Fruit fly (Drosophila melanogaster) whole organism, wandering third instar larva: ENCODE measurements around the gene CG4199.
A peak's percentile ranks its signal among the peaks of the same experiment; 100 is the strongest.

Experiments
- Abd-B ChIP-seq: fragments of >200 bp; optimal IDR thresholded peaks from 2 replicates; lab custom pipeline; 2017; ENCODE audit warnings: missing biosample characterization, missing genetic modification characterization
- CG9705 ChIP-seq: fragments of 200-800 bp; sonication (Bioruptor generic); optimal IDR thresholded peaks from 2 replicates; lab custom pipeline; 2018; ENCODE audit warnings: missing biosample characterization, mild to moderate bottlenecking, missing genetic modification characterization
- CrebA ChIP-seq: fragments of 200-800 bp; sonication (Bioruptor generic); optimal IDR thresholded peaks from 2 replicates; lab custom pipeline; 2016; ENCODE audit warnings: missing biosample characterization, mild to moderate bottlenecking, missing genetic modification characterization, borderline replicate concordance
- Dfd ChIP-seq: fragments of >200 bp; optimal IDR thresholded peaks from 2 replicates; lab custom pipeline; 2017; ENCODE audit warnings: missing biosample characterization, missing genetic modification characterization
- Dif ChIP-seq: fragments of 200-275, 200-300 bp; sonication (Bioruptor generic); optimal IDR thresholded peaks from 2 replicates; lab custom pipeline; 2018; ENCODE audit warnings: missing biosample characterization, missing genetic modification characterization; ENCODE audit not compliant: partially characterized antibody
- GATAd ChIP-seq: sonication (Bioruptor generic); optimal IDR thresholded peaks from 2 replicates; lab custom pipeline; 2016; ENCODE audit warnings: missing biosample characterization, missing genetic modification characterization
- HLH106 ChIP-seq: fragments of 200-800 bp; optimal IDR thresholded peaks from 3 replicates; lab custom pipeline; 2019; ENCODE audit warnings: missing biosample characterization, mild to moderate bottlenecking, missing genetic modification characterization, moderate library complexity
- Hnf4 ChIP-seq: fragments of 200-800 bp; sonication (Bioruptor generic); optimal IDR thresholded peaks from 2 replicates; lab custom pipeline; 2016; ENCODE audit warnings: missing biosample characterization, mild to moderate bottlenecking, missing genetic modification characterization
- Hr78 ChIP-seq: fragments of >200 bp; optimal IDR thresholded peaks from 2 replicates; lab custom pipeline; 2017; ENCODE audit warnings: missing biosample characterization, missing genetic modification characterization
- Hr83 ChIP-seq: fragments of 200-300 bp; sonication (Bioruptor generic); optimal IDR thresholded peaks from 2 replicates; lab custom pipeline; 2016; ENCODE audit warnings: missing biosample characterization, mild to moderate bottlenecking, missing genetic modification characterization, moderate library complexity; ENCODE audit not compliant: poor library complexity, severe bottlenecking
- Jra ChIP-seq: sonication (Bioruptor generic); optimal IDR thresholded peaks from 2 replicates; lab custom pipeline; 2016; ENCODE audit warnings: missing biosample characterization, missing genetic modification characterization
- Myc ChIP-seq: fragments of >200 bp; optimal IDR thresholded peaks from 2 replicates; lab custom pipeline; 2017
- N ChIP-seq: fragments of >200 bp; optimal IDR thresholded peaks from 2 replicates; lab custom pipeline; 2018; ENCODE audit warnings: missing biosample characterization, missing external identifiers, missing genetic modification characterization
- Rel ChIP-seq, 2 experiments: fragments of 200-800 bp; sonication (Bioruptor generic) in 1 of 2; optimal IDR thresholded peaks; 2 replicates in 1 of 2; 3 replicates in 1 of 2; lab custom pipeline; 2016 to 2019; ENCODE audit warnings: mild to moderate bottlenecking in 2 of 2, missing biosample characterization in 2 of 2, missing genetic modification characterization in 2 of 2, moderate library complexity in 1 of 2
- Sp1 ChIP-seq: fragments of 200-800 bp; sonication (Bioruptor generic); optimal IDR thresholded peaks from 3 replicates; lab custom pipeline; 2019; ENCODE audit warnings: missing biosample characterization, mild to moderate bottlenecking, missing genetic modification characterization, moderate library complexity
- Vsx2 ChIP-seq: fragments of 200-300, 225-300 bp; sonication (Bioruptor generic); optimal IDR thresholded peaks from 2 replicates; lab custom pipeline; 2018; ENCODE audit warnings: missing biosample characterization, missing genetic modification characterization; ENCODE audit not compliant: partially characterized antibody
- dl ChIP-seq, 2 experiments: fragments of 175-275, 200-275 bp in 1 of 2; fragments of 200-275 bp in 1 of 2; sonication (Bioruptor generic); optimal IDR thresholded peaks; lab custom pipeline; 2018; ENCODE audit warnings: mild to moderate bottlenecking in 2 of 2, missing biosample characterization in 2 of 2, missing genetic modification characterization in 2 of 2, moderate library complexity in 2 of 2; ENCODE audit not compliant: partially characterized antibody in 2 of 2, insufficient read depth in 1 of 2
- dsf ChIP-seq: sonication (Bioruptor generic); optimal IDR thresholded peaks from 2 replicates; lab custom pipeline; 2016; ENCODE audit warnings: missing biosample characterization, missing genetic modification characterization, borderline replicate concordance
- ey ChIP-seq: fragments of 200-800 bp; sonication (Bioruptor generic); optimal IDR thresholded peaks from 2 replicates; lab custom pipeline; 2016; ENCODE audit warnings: missing biosample characterization, missing genetic modification characterization
- foxo ChIP-seq, 2 experiments: fragments of 200-800 bp; sonication (Bioruptor generic); optimal IDR thresholded peaks; 2 replicates in 1 of 2; 3 replicates in 1 of 2; lab custom pipeline; 2016 to 2017; ENCODE audit warnings: missing biosample characterization in 2 of 2, missing genetic modification characterization in 2 of 2
- fru ChIP-seq: fragments of 200-800 bp; sonication (Bioruptor generic); optimal IDR thresholded peaks from 3 replicates; lab custom pipeline; 2016; ENCODE audit warnings: missing biosample characterization, mild to moderate bottlenecking, missing genetic modification characterization
- h ChIP-seq: fragments of 200-800 bp; sonication (Bioruptor generic); optimal IDR thresholded peaks from 3 replicates; lab custom pipeline; 2016; ENCODE audit warnings: missing biosample characterization, mild to moderate bottlenecking, missing genetic modification characterization
- jim ChIP-seq: fragments of 175-275, 200-325 bp; sonication (Bioruptor generic); optimal IDR thresholded peaks from 2 replicates; lab custom pipeline; 2016; ENCODE audit warnings: missing biosample characterization, mild to moderate bottlenecking, missing genetic modification characterization
- lola ChIP-seq: fragments of >200 bp; optimal IDR thresholded peaks from 2 replicates; lab custom pipeline; 2017; ENCODE audit warnings: missing biosample characterization, missing genetic modification characterization
- psq ChIP-seq: fragments of 200-800 bp; sonication (Bioruptor generic); optimal IDR thresholded peaks from 3 replicates; lab custom pipeline; 2017; ENCODE audit warnings: missing biosample characterization, mild to moderate bottlenecking, missing genetic modification characterization, moderate library complexity
- rgr ChIP-seq: fragments of 200-800 bp; sonication (Bioruptor generic); optimal IDR thresholded peaks from 3 replicates; lab custom pipeline; 2016; ENCODE audit warnings: missing biosample characterization, mild to moderate bottlenecking, missing genetic modification characterization
- sage ChIP-seq: fragments of 200-800 bp; sonication (Bioruptor generic); optimal IDR thresholded peaks from 2 replicates; lab custom pipeline; 2016; ENCODE audit warnings: missing biosample characterization, mild to moderate bottlenecking, missing genetic modification characterization
- sv ChIP-seq: fragments of 200-800 bp; sonication (Bioruptor generic); optimal IDR thresholded peaks from 3 replicates; lab custom pipeline; 2016; ENCODE audit warnings: missing biosample characterization, missing genetic modification characterization
- tai ChIP-seq: sonication (Bioruptor generic); optimal IDR thresholded peaks from 2 replicates; lab custom pipeline; 2016; ENCODE audit warnings: missing biosample characterization, missing genetic modification characterization
- usp ChIP-seq: fragments of >200 bp; optimal IDR thresholded peaks from 2 replicates; lab custom pipeline; 2017; ENCODE audit warnings: missing biosample characterization, missing genetic modification characterization
- woc ChIP-seq: sonication (Bioruptor generic); optimal IDR thresholded peaks from 2 replicates; lab custom pipeline; 2016; ENCODE audit warnings: missing biosample characterization, mild to moderate bottlenecking, missing genetic modification characterization

The CG4199 gene

DNA sequence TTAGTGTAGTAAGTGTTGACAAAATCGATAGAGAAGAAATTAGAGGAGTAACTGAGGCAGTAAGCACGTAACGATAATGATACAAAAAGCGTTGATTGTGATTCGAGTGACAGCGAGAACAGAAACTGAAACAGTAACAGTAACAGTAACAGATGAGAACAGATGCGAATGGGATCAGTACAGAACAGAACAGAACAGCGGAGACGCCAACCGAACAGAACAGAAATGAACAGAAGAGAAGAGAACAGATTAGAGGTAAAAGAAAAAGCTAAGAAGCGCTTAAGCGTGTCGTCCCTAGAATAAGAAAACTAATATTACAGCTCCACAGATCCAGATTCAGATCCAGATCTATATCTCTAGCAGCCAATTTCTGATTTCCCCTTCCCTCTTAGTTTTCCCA lies 39.4 kb upstream of the CG4199 start:
- TF ChIP-seq Abd-B (GFP tag; lab: Kevin White, UChicago) (no peak), Myc (peak; percentile 74), Hr78 (no peak), foxo (GFP tag; optimal IDR thresholded peaks at IDR 0.05; lab: Kevin White, UChicago) (no peak)
- TF ChIP-seq, all 38 proteins: peak for 1

DNA sequence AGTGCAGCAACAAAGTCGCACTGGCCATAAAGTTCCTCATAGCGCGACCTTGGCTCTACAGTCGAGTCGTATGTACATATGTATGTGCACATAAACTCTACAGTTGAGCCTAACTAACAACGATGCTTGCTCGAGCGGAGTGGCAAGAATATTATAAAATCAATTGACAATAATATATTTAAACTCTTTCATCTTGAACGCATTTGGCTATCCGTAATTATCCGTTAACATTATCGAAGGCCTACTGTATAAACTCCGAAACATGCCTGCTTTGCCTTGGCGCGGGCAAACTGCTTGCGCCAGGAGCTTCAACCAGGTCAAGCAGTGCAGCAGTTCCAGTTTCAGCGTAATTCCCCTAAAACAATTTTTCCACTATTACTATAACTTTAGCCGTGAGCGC lies 35.4 kb upstream of the CG4199 start:
- TF ChIP-seq tai (GFP tag; lab: Kevin White, UChicago) (no peak), Vsx2 (GFP tag; lab: Kevin White, UChicago) (no peak), dsf (no peak), lola (GFP tag; lab: Kevin White, UChicago) (no peak), CG9705 (GFP tag; lab: Kevin White, UChicago) (no peak), woc (GFP tag; lab: Kevin White, UChicago) (no peak), GATAd (GFP tag; lab: Kevin White, UChicago) (no peak), Dfd (GFP tag; lab: Kevin White, UChicago) (no peak), Sp1 (GFP tag; lab: Kevin White, UChicago) (no peak), jim (GFP tag; lab: Kevin White, UChicago) (no peak), foxo (GFP tag; optimal IDR thresholded peaks at IDR 0.05; lab: Kevin White, UChicago) (no peak), dl (GFP tag; optimal IDR thresholded peaks at IDR 0.05; lab: Kevin White, UChicago; ENCODE audit: insufficient read depth in 1 of 2, partially characterized antibody in 2 of 2) (no peak)
- TF ChIP-seq, all 38 proteins: peak for 0

dm6 chrX:2107782-2108409 lies 34.6 kb upstream of the CG4199 start:
- TF ChIP-seq N (no peak), tai (GFP tag; lab: Kevin White, UChicago) (no peak), Myc (no peak), Rel (GFP tag; optimal IDR thresholded peaks at IDR 0.05; lab: Kevin White, UChicago) (no peak), Rel (tag; optimal IDR thresholded peaks at IDR 0.05; lab: Kevin White, UChicago) (no peak), Jra (GFP tag; lab: Kevin White, UChicago) (no peak), CrebA (GFP tag; lab: Kevin White, UChicago) (no peak), rgr (no peak), Hr78 (no peak), HLH106 (tag; lab: Kevin White, UChicago) (no peak), GATAd (GFP tag; lab: Kevin White, UChicago) (no peak), Hnf4 (GFP tag; lab: Kevin White, UChicago) (no peak), foxo (GFP tag; optimal IDR thresholded peaks at IDR 0.05; lab: Kevin White, UChicago) (no peak), sv (no peak)

- TF ChIP-seq lola (GFP tag; lab: Kevin White, UChicago), result no peak
- TF ChIP-seq, all 38 proteins: peak for 0
These were observed 33.1 kb upstream of the CG4199 start for dm6 chrX:2106367-2106766.

dm6 chrX:2104365-2104764 lies 31.1 kb upstream of the CG4199 start:
- TF ChIP-seq Abd-B (GFP tag; lab: Kevin White, UChicago), result no peak
- no peak for TF ChIP-seq Sp1 (GFP tag; lab: Kevin White, UChicago)
- no peak for TF ChIP-seq N
- no peak for TF ChIP-seq dl (GFP tag; optimal IDR thresholded peaks at IDR 0.05; lab: Kevin White, UChicago; ENCODE audit: insufficient read depth in 1 of 2, partially characterized antibody in 2 of 2)
- no peak for TF ChIP-seq lola (GFP tag; lab: Kevin White, UChicago)
- TF ChIP-seq usp (GFP tag; lab: Kevin White, UChicago), result no peak
- no peak for TF ChIP-seq Rel (GFP tag; optimal IDR thresholded peaks at IDR 0.05; lab: Kevin White, UChicago)
- TF ChIP-seq Rel (tag; optimal IDR thresholded peaks at IDR 0.05; lab: Kevin White, UChicago), result no peak
- TF ChIP-seq tai (GFP tag; lab: Kevin White, UChicago), result no peak
- TF ChIP-seq GATAd (GFP tag; lab: Kevin White, UChicago), result no peak
- TF ChIP-seq Jra (GFP tag; lab: Kevin White, UChicago), result no peak
- TF ChIP-seq dsf, result no peak
- TF ChIP-seq Dif (GFP tag; lab: Kevin White, UChicago), result no peak
- TF ChIP-seq, all 38 proteins: peak for 0

- no peak for TF ChIP-seq fru
- TF ChIP-seq Dfd (GFP tag; lab: Kevin White, UChicago), result no peak
- TF ChIP-seq Sp1 (GFP tag; lab: Kevin White, UChicago), result no peak
- TF ChIP-seq dsf, result no peak
- TF ChIP-seq Hr83 (GFP tag; lab: Kevin White, UChicago), result no peak
- no peak for TF ChIP-seq sage (GFP tag; lab: Kevin White, UChicago)
- TF ChIP-seq rgr, result no peak
- TF ChIP-seq Abd-B (GFP tag; lab: Kevin White, UChicago), result no peak
- TF ChIP-seq HLH106 (tag; lab: Kevin White, UChicago), result no peak
- no peak for TF ChIP-seq h (GFP tag; lab: Kevin White, UChicago)
- no peak for TF ChIP-seq ey
- TF ChIP-seq dl (GFP tag; optimal IDR thresholded peaks at IDR 0.05; lab: Kevin White, UChicago; ENCODE audit: insufficient read depth in 1 of 2, partially characterized antibody in 2 of 2), result no peak
- no peak for TF ChIP-seq psq (GFP tag; lab: Kevin White, UChicago)
- no peak for TF ChIP-seq GATAd (GFP tag; lab: Kevin White, UChicago)
- TF ChIP-seq Jra (GFP tag; lab: Kevin White, UChicago), result no peak
- TF ChIP-seq jim (GFP tag; lab: Kevin White, UChicago), result no peak
- TF ChIP-seq tai (GFP tag; lab: Kevin White, UChicago), result no peak
- no peak for TF ChIP-seq N
- TF ChIP-seq Vsx2 (GFP tag; lab: Kevin White, UChicago), result no peak
- TF ChIP-seq, all 38 proteins: peak for 0
These were observed 30.6 kb upstream of the CG4199 start for dm6 chrX:2103859-2104258.
